Fruit fly (Drosophila melanogaster) whole organism, wandering third instar larva: Measurements from ENCODE around the gene Nepl3.

Experiments used
- Dfd ChIP-seq: fragments of >200 bp; optimal IDR thresholded peaks from 2 replicates; lab custom pipeline; 2017; ENCODE audit warnings: missing biosample characterization, missing genetic modification characterization
- GATAd ChIP-seq: sonication (Bioruptor generic); optimal IDR thresholded peaks from 2 replicates; lab custom pipeline; 2016; ENCODE audit warnings: missing biosample characterization, missing genetic modification characterization
- Hnf4 ChIP-seq: fragments of 200-800 bp; sonication (Bioruptor generic); optimal IDR thresholded peaks from 2 replicates; lab custom pipeline; 2016; ENCODE audit warnings: missing biosample characterization, mild to moderate bottlenecking, missing genetic modification characterization
- brk ChIP-seq: fragments of 200-800 bp; sonication (Bioruptor generic); optimal IDR thresholded peaks from 2 replicates; lab custom pipeline; 2016; ENCODE audit warnings: missing biosample characterization, mild to moderate bottlenecking, missing genetic modification characterization
- dsf ChIP-seq: sonication (Bioruptor generic); optimal IDR thresholded peaks from 2 replicates; lab custom pipeline; 2016; ENCODE audit warnings: missing biosample characterization, missing genetic modification characterization, borderline replicate concordance
- h ChIP-seq: fragments of 200-800 bp; sonication (Bioruptor generic); optimal IDR thresholded peaks from 3 replicates; lab custom pipeline; 2016; ENCODE audit warnings: missing biosample characterization, mild to moderate bottlenecking, missing genetic modification characterization
- lola ChIP-seq: fragments of >200 bp; optimal IDR thresholded peaks from 2 replicates; lab custom pipeline; 2017; ENCODE audit warnings: missing biosample characterization, missing genetic modification characterization
- pan ChIP-seq: fragments of >200 bp; optimal IDR thresholded peaks from 2 replicates; lab custom pipeline; 2017
- psq ChIP-seq: fragments of 200-800 bp; sonication (Bioruptor generic); optimal IDR thresholded peaks from 3 replicates; lab custom pipeline; 2017; ENCODE audit warnings: missing biosample characterization, mild to moderate bottlenecking, missing genetic modification characterization, moderate library complexity
- usp ChIP-seq: fragments of >200 bp; optimal IDR thresholded peaks from 2 replicates; lab custom pipeline; 2017; ENCODE audit warnings: missing biosample characterization, missing genetic modification characterization

- TF ChIP-seq usp (no peak), psq (GFP tag; lab: Kevin White, UChicago) (no peak), Dfd (no peak), brk (GFP tag; lab: Kevin White, UChicago) (no peak), h (GFP tag; lab: Kevin White, UChicago) (no peak), Hnf4 (GFP tag; lab: Kevin White, UChicago) (no peak), GATAd (GFP tag; lab: Kevin White, UChicago) (no peak), pan (no peak), dsf (no peak), lola (no peak)
Measured at dm6 chr2L:5031399-5031798, 26.6 kb downstream of the Nepl3 start.
